Fruit fly (Drosophila melanogaster): ENCODE results near the gene CG13280.

dm6 chr2L:16837158-16837557, 16.3 kb upstream of the CG13280 start, which contains the start of gene Nepl9:
- TF ChIP-seq psq (optimal IDR thresholded peaks at IDR 0.05) (no peak), CG8478 (optimal IDR thresholded peaks at IDR 0.05) (no peak), pan (optimal IDR thresholded peaks at IDR 0.05) (no peak), EcR (GFP tag; optimal IDR thresholded peaks at IDR 0.05) (no peak), Dll (optimal IDR thresholded peaks at IDR 0.05) (no peak)

All from whole organism.